Worm (Caenorhabditis elegans): ENCODE measurements around the gene R07A4.2.

DNA sequence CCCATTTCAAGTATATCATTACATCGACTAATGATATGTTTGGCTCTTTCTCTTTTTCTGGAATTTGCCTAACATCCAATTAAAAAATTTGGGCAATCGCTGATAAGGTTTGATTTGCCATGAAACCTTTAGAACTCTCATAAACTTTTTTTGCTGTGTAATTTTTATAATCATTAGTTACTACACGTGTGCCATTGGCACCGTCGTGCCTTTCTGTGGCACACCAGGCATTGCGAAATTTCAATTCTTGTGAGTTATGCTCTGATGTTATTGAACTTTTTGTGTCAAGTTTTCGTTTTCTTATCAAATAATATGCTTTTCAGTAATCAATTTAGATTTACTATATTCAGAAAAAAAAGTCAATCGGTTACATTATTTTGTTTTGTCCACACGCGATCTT is 14.7 kb upstream of the R07A4.2 start:
- no peak for TF ChIP-seq ztf-23 (GFP tag; IDR thresholded peaks at IDR 0.05)
- TF ChIP-seq tab-1 (GFP tag; IDR thresholded peaks at IDR 0.05), result no peak
- no peak for TF ChIP-seq flt-1 (GFP tag; IDR thresholded peaks at IDR 0.05)
- TF ChIP-seq med-1 (GFP tag; optimal IDR thresholded peaks at IDR 0.05; ENCODE audit: insufficient read depth), result no peak
- TF ChIP-seq T22C8.4 (GFP tag; IDR thresholded peaks at IDR 0.05), result no peak
- TF ChIP-seq ref-1 (GFP tag; conservative IDR thresholded peaks at IDR 0.05), result no peak
- no peak for TF ChIP-seq cog-1 (tag; optimal IDR thresholded peaks at IDR 0.05)
- no peak for TF ChIP-seq klf-2 (GFP tag; conservative IDR thresholded peaks at IDR 0.05)
- no peak for TF ChIP-seq ztf-29 (GFP tag; IDR thresholded peaks at IDR 0.05)

All from whole organism, midembryonic.